Worm (Caenorhabditis elegans): ENCODE measurements around the gene F08H9.3.
A peak's percentile ranks its signal among the peaks of the same experiment; 100 is the strongest.

DNA sequence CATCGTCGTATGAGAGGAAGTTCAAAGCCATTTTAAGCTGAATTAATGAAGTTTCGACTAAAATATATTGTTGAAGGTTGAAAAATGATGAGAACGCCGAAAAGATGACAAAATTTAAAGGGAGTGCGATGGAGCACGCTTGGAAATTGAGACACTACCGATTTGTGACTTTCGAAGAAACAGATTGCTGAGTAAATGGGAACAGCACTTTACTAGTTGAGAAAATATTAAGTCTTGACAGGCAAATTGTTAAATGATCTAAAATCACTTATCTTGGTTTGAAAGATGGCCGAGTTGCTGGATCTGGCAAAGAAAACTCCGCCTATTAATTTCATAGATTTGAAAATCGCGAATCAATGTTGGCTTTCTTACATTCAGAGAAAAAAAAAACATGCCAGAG, 39.9 kb downstream of the F08H9.3 start, which contains the start of gene rpoa-12:
- TF ChIP-seq Y22D7AL.16 (tag; optimal IDR thresholded peaks at IDR 0.05) (no peak), fax-1 (tag; optimal IDR thresholded peaks at IDR 0.05) (peak; percentile 15), nhr-232 (tag; optimal IDR thresholded peaks at IDR 0.05) (no peak), ceh-31 (tag; optimal IDR thresholded peaks at IDR 0.05) (peak; percentile 86), pat-9 (tag; optimal IDR thresholded peaks at IDR 0.05) (no peak), hlh-8 (tag; optimal IDR thresholded peaks at IDR 0.05) (peak; percentile 18), K09A11.1 (tag; optimal IDR thresholded peaks at IDR 0.05; ENCODE audit: insufficient read depth) (no peak), ztf-16 (tag; optimal IDR thresholded peaks at IDR 0.05) (no peak), hlh-13 (GFP tag; optimal IDR thresholded peaks at IDR 0.05) (no peak), eyg-1 (tag; optimal IDR thresholded peaks at IDR 0.05) (no peak), ets-4 (tag; optimal IDR thresholded peaks at IDR 0.05) (peak; percentile 24)

Measured in whole organism, late embryonic.